Worm (Caenorhabditis elegans) whole organism, midembryonic: Measurements from ENCODE around the gene ZK666.12.
"Not testable (repeated sequence)": the region's sequence is repeated elsewhere in the genome, so short reads cannot be mapped to it uniquely, and the experiment has no call there.

Experiments used
- T22C8.4 ChIP-seq: fragments of 200-800 bp; sonication (Bioruptor generic); IDR thresholded peaks from 2 replicates; pipeline ENCODE4 v1.3.6; 2022; ENCODE audit warnings: missing genetic modification characterization, missing compliant biosample characterization
- cog-1 ChIP-seq: sonication (generic microtip); optimal IDR thresholded peaks from 2 replicates; lab custom pipeline; 2016; ENCODE audit warnings: missing genetic modification characterization, missing compliant biosample characterization
- flt-1 ChIP-seq: fragments of 200-800 bp; sonication (Bioruptor generic); IDR thresholded peaks from 2 replicates; pipeline ENCODE4 v1.3.6; 2022; ENCODE audit warnings: missing genetic modification characterization, missing compliant biosample characterization
- klf-2 ChIP-seq: fragments of 200-800 bp; sonication (Bioruptor generic); conservative IDR thresholded peaks from 2 replicates; pipeline ENCODE4 v1.3.6; 2022; ENCODE audit warnings: missing genetic modification reagents, missing genetic modification characterization, missing compliant biosample characterization
- med-1 ChIP-seq: sonication (generic microtip); optimal IDR thresholded peaks from 2 replicates; lab custom pipeline; 2017; ENCODE audit warnings: missing genetic modification characterization, mild to moderate bottlenecking, missing compliant biosample characterization, antibody characterized with exemption, missing genetic modification reagents; ENCODE audit not compliant: insufficient read depth
- ref-1 ChIP-seq: fragments of 200-800 bp; sonication (Bioruptor generic); conservative IDR thresholded peaks from 2 replicates; pipeline ENCODE4 v1.3.6; 2022; ENCODE audit warnings: missing genetic modification reagents, missing genetic modification characterization, missing compliant biosample characterization
- tab-1 ChIP-seq: fragments of 200-800 bp; sonication (Bioruptor generic); IDR thresholded peaks from 2 replicates; pipeline ENCODE4 v1.3.6; 2022; ENCODE audit warnings: missing genetic modification characterization, missing compliant biosample characterization
- ztf-23 ChIP-seq: fragments of 200-800 bp; sonication (Bioruptor generic); IDR thresholded peaks from 2 replicates; pipeline ENCODE4 v1.3.6; 2022; ENCODE audit warnings: missing genetic modification reagents, missing genetic modification characterization, missing compliant biosample characterization
- ztf-29 ChIP-seq: fragments of 200-800 bp; sonication (Bioruptor generic); IDR thresholded peaks from 2 replicates; pipeline ENCODE4 v1.3.6; 2022; ENCODE audit warnings: missing genetic modification reagents, missing genetic modification characterization, missing compliant biosample characterization

Gene ZK666.12

ce11 chrII:10482899-10483298 lies 13.1 kb upstream of the ZK666.12 start:
- no peak for TF ChIP-seq T22C8.4 (GFP tag; lab: Robert Waterston, UW)
- no peak for TF ChIP-seq tab-1 (GFP tag; lab: Robert Waterston, UW)
- no peak for TF ChIP-seq cog-1 (tag; lab: Kevin White, UChicago)
- no peak for TF ChIP-seq klf-2 (GFP tag; lab: Robert Waterston, UW)
- no peak for TF ChIP-seq med-1
- TF ChIP-seq ztf-23 (GFP tag; lab: Robert Waterston, UW) = no peak
- no peak for TF ChIP-seq flt-1 (GFP tag; lab: Robert Waterston, UW)
- no peak for TF ChIP-seq ztf-29 (GFP tag; lab: Robert Waterston, UW)
- no peak for TF ChIP-seq ref-1 (GFP tag; lab: Robert Waterston, UW)

- TF ChIP-seq cog-1 (tag; lab: Kevin White, UChicago) (no peak), ref-1 (GFP tag; lab: Robert Waterston, UW) (no peak), T22C8.4 (GFP tag; lab: Robert Waterston, UW) (no peak), klf-2 (GFP tag; lab: Robert Waterston, UW) (no peak), ztf-29 (GFP tag; lab: Robert Waterston, UW) (no peak), flt-1 (GFP tag; lab: Robert Waterston, UW) (no peak), med-1 (no peak)
Observed at ce11 chrII:10483860-10484259, 12.2 kb upstream of the ZK666.12 start.

ce11 chrII:10485640-10486039 lies 10.4 kb upstream of the ZK666.12 start:
- TF ChIP-seq tab-1 (GFP tag; lab: Robert Waterston, UW) (no peak), T22C8.4 (GFP tag; lab: Robert Waterston, UW) (no peak), flt-1 (GFP tag; lab: Robert Waterston, UW) (no peak), ztf-29 (GFP tag; lab: Robert Waterston, UW) (no peak), ref-1 (GFP tag; lab: Robert Waterston, UW) (no peak), cog-1 (tag; lab: Kevin White, UChicago) (no peak), med-1 (no peak), klf-2 (GFP tag; lab: Robert Waterston, UW) (no peak), ztf-23 (GFP tag; lab: Robert Waterston, UW) (no peak)

ce11 chrII:10486738-10487137 lies 9.3 kb upstream of the ZK666.12 start, which contains the start of gene ZK666.15:
Gene ZK666.15 (plus strand): TSS chrII:10487038.
- TF ChIP-seq T22C8.4 (GFP tag; lab: Robert Waterston, UW) (no peak), tab-1 (GFP tag; lab: Robert Waterston, UW) (no peak), ref-1 (GFP tag; lab: Robert Waterston, UW) (no peak), med-1 (no peak), cog-1 (tag; lab: Kevin White, UChicago) (no peak), klf-2 (GFP tag; lab: Robert Waterston, UW) (no peak), ztf-23 (GFP tag; lab: Robert Waterston, UW) (no peak), flt-1 (GFP tag; lab: Robert Waterston, UW) (no peak)

- TF ChIP-seq ztf-23 (GFP tag; lab: Robert Waterston, UW) = no peak
Observed at ce11 chrII:10490329-10490728, 5.7 kb upstream of the ZK666.12 start, which contains the start of gene clec-61. Gene clec-61 (minus strand): TSS chrII:10490537.

ce11 chrII:10493034-10493433 lies 3.0 kb upstream of the ZK666.12 start, which contains the start of gene ZK666.8:
Gene ZK666.8 (minus strand): TSS chrII:10493134.
- not testable (repeated sequence) for TF ChIP-seq med-1; cog-1 (tag; lab: Kevin White, UChicago); klf-2 (GFP tag; lab: Robert Waterston, UW)

ce11 chrII:10494467-10494866 lies 1.5 kb upstream of the ZK666.12 start, which contains the start of gene ZK666.14:
Gene ZK666.14 (plus strand): TSS chrII:10494767.
- TF ChIP-seq klf-2 (GFP tag; lab: Robert Waterston, UW) (no peak), med-1 (no peak), flt-1 (GFP tag; lab: Robert Waterston, UW) (no peak), ref-1 (GFP tag; lab: Robert Waterston, UW) (no peak), T22C8.4 (GFP tag; lab: Robert Waterston, UW) (no peak), ztf-29 (GFP tag; lab: Robert Waterston, UW) (no peak), cog-1 (tag; lab: Kevin White, UChicago) (no peak), tab-1 (GFP tag; lab: Robert Waterston, UW) (no peak)

ce11 chrII:10500674-10501073 lies 4.7 kb downstream of the ZK666.12 start:
- TF ChIP-seq tab-1 (GFP tag; lab: Robert Waterston, UW) = no peak
- TF ChIP-seq T22C8.4 (GFP tag; lab: Robert Waterston, UW) = no peak
- TF ChIP-seq ztf-23 (GFP tag; lab: Robert Waterston, UW) = no peak
- no peak for TF ChIP-seq flt-1 (GFP tag; lab: Robert Waterston, UW)
- no peak for TF ChIP-seq cog-1 (tag; lab: Kevin White, UChicago)
- TF ChIP-seq klf-2 (GFP tag; lab: Robert Waterston, UW) = no peak
- no peak for TF ChIP-seq ref-1 (GFP tag; lab: Robert Waterston, UW)
- no peak for TF ChIP-seq med-1
- TF ChIP-seq ztf-29 (GFP tag; lab: Robert Waterston, UW) = no peak

ce11 chrII:10501578-10501977 lies 5.6 kb downstream of the ZK666.12 start:
- TF ChIP-seq T22C8.4 (GFP tag; lab: Robert Waterston, UW) (no peak), tab-1 (GFP tag; lab: Robert Waterston, UW) (no peak), flt-1 (GFP tag; lab: Robert Waterston, UW) (no peak), klf-2 (GFP tag; lab: Robert Waterston, UW) (no peak), ztf-23 (GFP tag; lab: Robert Waterston, UW) (no peak), ztf-29 (GFP tag; lab: Robert Waterston, UW) (no peak), med-1 (no peak), ref-1 (GFP tag; lab: Robert Waterston, UW) (no peak), cog-1 (tag; lab: Kevin White, UChicago) (no peak)
